Worm (Caenorhabditis elegans): ENCODE data around the gene osm-9.

osm-9 gene

DNA sequence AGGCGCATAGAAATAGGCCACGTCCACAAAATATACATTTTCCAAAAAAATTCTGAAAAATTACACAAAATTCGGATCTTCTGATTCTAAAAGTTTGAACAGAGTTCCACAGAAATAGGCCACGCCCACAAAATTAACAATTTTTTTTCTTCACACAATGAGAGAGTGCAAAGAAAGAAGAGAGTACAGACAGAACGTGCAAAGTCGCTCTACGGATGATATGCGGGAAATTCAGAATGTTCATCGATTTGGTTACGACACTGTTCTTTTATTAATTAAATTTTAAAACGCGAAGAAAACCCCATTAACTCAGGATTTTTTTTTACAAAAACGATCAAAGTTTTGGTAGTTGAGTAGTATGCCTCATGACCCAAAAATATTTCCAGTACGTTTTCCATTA, 24.2 kb downstream of the osm-9 start:
- TF ChIP-seq hmg-1.2 (GFP tag; IDR thresholded peaks at IDR 0.05) (peak; percentile 49; the same call in 1 of the 2 replicates), pbrm-1 (GFP tag; IDR thresholded peaks at IDR 0.05) (no peak)

DNA sequence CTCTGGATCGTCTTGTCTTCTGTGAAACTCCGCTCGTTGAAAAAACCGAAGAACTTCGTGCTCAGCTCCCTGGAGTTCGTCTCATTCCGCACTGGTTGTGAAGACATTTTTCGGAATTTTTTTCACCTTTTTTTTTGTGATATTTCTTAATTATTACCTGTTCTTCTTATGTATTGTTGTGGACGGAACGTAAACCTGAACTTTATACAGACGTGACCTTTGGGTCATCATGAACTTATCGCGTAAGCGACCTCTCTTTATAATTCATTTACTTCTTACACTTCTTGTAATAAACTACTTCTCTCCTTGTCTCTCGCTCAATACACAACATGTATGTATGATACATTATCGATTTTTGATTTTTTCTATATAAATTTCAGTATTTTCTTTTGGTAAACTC, 25.1 kb downstream of the osm-9 start, which contains the start of gene M57.1:
TSS of gene M57.1 (plus strand) at position 301 of the 400 bp plus-strand sequence.
- TF ChIP-seq let-526 (GFP tag; IDR thresholded peaks at IDR 0.05) (no peak), mcd-1 (GFP tag; IDR thresholded peaks at IDR 0.05) (no peak), athp-1 (tag; optimal IDR thresholded peaks at IDR 0.05) (no peak), hlh-12 (tag; optimal IDR thresholded peaks at IDR 0.05) (no peak), Y67H2A.10 (GFP tag; conservative IDR thresholded peaks at IDR 0.05) (no peak), F49E8.2 (tag; optimal IDR thresholded peaks at IDR 0.05; ENCODE audit: insufficient read depth) (no peak), Y56A3A.18 (GFP tag; IDR thresholded peaks at IDR 0.05) (no peak)

DNA sequence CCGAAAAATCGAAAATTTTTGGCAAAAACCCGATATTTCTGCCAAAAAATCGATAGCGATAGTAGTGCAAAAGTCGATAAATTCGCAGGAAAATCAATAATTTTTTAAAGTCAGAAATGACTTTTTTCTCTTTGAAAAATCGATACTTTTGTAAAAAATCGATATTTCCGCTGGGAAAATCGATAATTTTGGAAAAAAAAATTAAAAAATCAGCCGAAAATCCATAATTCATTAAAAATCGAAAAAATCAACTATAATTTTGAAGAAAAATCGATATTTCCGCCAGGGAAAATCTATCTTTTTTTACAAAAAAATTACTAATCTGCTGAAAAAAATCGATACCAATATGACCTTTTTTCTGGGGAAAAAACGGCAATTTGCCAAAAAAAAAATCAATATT, 25.7 kb downstream of the osm-9 start:
- TF ChIP-seq snpc-4 (GFP tag; optimal IDR thresholded peaks at IDR 0.05) (no peak), snpc-4 (tag; optimal IDR thresholded peaks at IDR 0.05) (no peak), snpc-3.4 (tag; optimal IDR thresholded peaks at IDR 0.05) (no peak), ztf-6 (GFP tag; IDR thresholded peaks at IDR 0.05) (no peak), bed-2 (GFP tag; IDR thresholded peaks at IDR 0.05) (no peak), zim-3 (tag; optimal IDR thresholded peaks at IDR 0.05) (no peak), xnd-1 (tag; optimal IDR thresholded peaks at IDR 0.05) (no peak), lin-26 (GFP tag; IDR thresholded peaks at IDR 0.05) (no peak), bed-1 (GFP tag; IDR thresholded peaks at IDR 0.05) (no peak), ztf-22 (GFP tag; optimal IDR thresholded peaks at IDR 0.05) (no peak), sdz-38 (tag; optimal IDR thresholded peaks at IDR 0.05) (no peak), ama-1 (optimal IDR thresholded peaks at IDR 0.05) (no peak), ama-1 (GFP tag; optimal IDR thresholded peaks at IDR 0.05) (no peak), Y79H2A.3 (GFP tag; conservative IDR thresholded peaks at IDR 0.05) (no peak), mcd-1 (GFP tag; IDR thresholded peaks at IDR 0.05) (no peak), attf-3 (GFP tag; conservative IDR thresholded peaks at IDR 0.05) (no peak), tlf-1 (GFP tag; optimal IDR thresholded peaks at IDR 0.05) (no peak), F39B2.1 (GFP tag; IDR thresholded peaks at IDR 0.05) (no peak), nhr-179 (tag; optimal IDR thresholded peaks at IDR 0.05) (no peak)

DNA sequence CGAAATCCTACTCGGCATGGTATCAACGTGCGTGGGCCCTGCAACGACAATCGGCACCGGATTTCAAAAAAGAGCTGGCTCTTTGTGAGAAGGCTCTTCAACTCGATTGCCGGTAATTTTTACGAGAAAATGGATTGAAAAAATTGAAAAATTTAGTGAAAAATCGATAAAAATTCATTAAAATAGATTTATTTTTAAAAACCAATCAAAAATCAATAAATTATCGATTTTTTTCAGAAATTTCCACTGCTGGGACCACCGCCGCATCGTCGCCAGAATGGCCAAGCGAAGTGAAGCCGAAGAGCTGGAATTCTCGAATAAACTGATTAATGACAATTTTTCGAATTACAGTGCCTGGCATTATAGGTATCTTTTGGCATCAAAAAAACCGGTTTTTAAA, 29.4 kb downstream of the osm-9 start:
- TF ChIP-seq ceh-79 (tag; optimal IDR thresholded peaks at IDR 0.05) (no peak), madf-10 (tag; optimal IDR thresholded peaks at IDR 0.05) (no peak), let-607 (tag; optimal IDR thresholded peaks at IDR 0.05) (no peak)

DNA sequence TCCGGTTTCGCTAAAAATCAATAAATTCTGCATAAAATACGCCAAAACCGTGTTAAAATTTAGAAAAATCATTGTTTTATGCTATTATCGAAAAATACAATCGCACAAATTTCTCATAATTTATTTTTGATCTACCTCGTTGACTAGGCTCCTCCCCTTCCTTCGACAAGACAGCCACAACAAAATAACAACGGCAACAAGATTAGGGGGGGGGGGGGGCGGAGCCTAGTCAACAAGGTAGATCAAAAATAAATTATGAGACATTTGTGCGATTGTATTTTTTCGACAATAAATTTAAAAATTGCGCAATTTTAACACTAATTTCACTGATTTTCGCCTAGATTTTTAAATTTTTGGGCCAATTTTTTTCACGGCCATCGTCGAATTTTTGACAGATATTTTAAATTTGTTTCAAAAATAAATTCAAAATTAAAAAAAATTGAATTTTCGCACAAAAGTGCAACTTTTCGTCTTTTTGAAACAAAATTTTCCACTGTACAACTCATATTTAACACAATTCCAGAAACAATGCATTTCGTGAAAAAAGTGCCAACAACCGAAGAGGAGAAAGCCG, 30.3 kb downstream of the osm-9 start, which contains the start of gene M57.2:
TSS of gene M57.2 (plus strand) at position 524 of the 574 bp plus-strand sequence.
- no peak for TF ChIP-seq him-1 (tag; optimal IDR thresholded peaks at IDR 0.05)
- TF ChIP-seq lir-1 (GFP tag; conservative IDR thresholded peaks at IDR 0.05): no peak
- TF ChIP-seq egrh-3 (GFP tag; IDR thresholded peaks at IDR 0.05): peak; percentile 66
- no peak for TF ChIP-seq C17E4.6 (GFP tag; IDR thresholded peaks at IDR 0.05)
- no peak for TF ChIP-seq zfh-2 (GFP tag; conservative IDR thresholded peaks at IDR 0.05)
- peak; percentile 51; the same call in 1 of the 2 replicates for TF ChIP-seq madf-8 (GFP tag; conservative IDR thresholded peaks at IDR 0.05)
- peak; percentile 13 for TF ChIP-seq xnd-1 (tag; optimal IDR thresholded peaks at IDR 0.05)
- TF ChIP-seq efl-1 (GFP tag; optimal IDR thresholded peaks at IDR 0.05): peak; percentile 27
- TF ChIP-seq madf-6 (GFP tag; IDR thresholded peaks at IDR 0.05): peak; percentile 75
